Fruit fly (Drosophila melanogaster) whole organism, embryonic: ENCODE results near the gene CG15725.

ENCODE experiments used
- C15 ChIP-seq: fragments of 200-800 bp; sonication (Bioruptor generic); IDR thresholded peaks from 3 replicates; pipeline ENCODE4 v1.3.6; 2022; ENCODE audit warnings: missing biosample characterization, missing genetic modification characterization
- CG10431 ChIP-seq: fragments of 200-800 bp; sonication (Bioruptor generic); optimal IDR thresholded peaks from 3 replicates; lab custom pipeline; 2018; ENCODE audit warnings: missing biosample characterization, mild to moderate bottlenecking, missing genetic modification characterization
- CG11504 ChIP-seq: fragments of 200-800 bp; sonication (Bioruptor generic); optimal IDR thresholded peaks from 3 replicates; lab custom pipeline; 2019; ENCODE audit warnings: missing biosample characterization, mild to moderate bottlenecking, missing genetic modification characterization, moderate library complexity
- CG13424 ChIP-seq: fragments of 200-800 bp; sonication (Bioruptor generic); optimal IDR thresholded peaks from 2 replicates; lab custom pipeline; 2019; ENCODE audit warnings: missing biosample characterization, mild to moderate bottlenecking, missing genetic modification characterization, moderate library complexity
- CG15011 ChIP-seq: fragments of 200-800 bp; sonication (Bioruptor generic); optimal IDR thresholded peaks from 3 replicates; lab custom pipeline; 2018; ENCODE audit warnings: missing biosample characterization, mild to moderate bottlenecking, missing genetic modification characterization
- CG15073 ChIP-seq: fragments of 200-800 bp; sonication (Bioruptor generic); optimal IDR thresholded peaks from 2 replicates; lab custom pipeline; 2016; ENCODE audit warnings: missing biosample characterization, missing genetic modification characterization
- CG1529 ChIP-seq: fragments of 200-800 bp; sonication (Bioruptor generic); optimal IDR thresholded peaks from 3 replicates; lab custom pipeline; 2018; ENCODE audit warnings: missing biosample characterization, missing genetic modification characterization
- CG16779 ChIP-seq: fragments of 200-800 bp; sonication (Bioruptor generic); IDR thresholded peaks from 2 replicates; pipeline ENCODE4 v1.3.6; 2022; ENCODE audit warnings: missing biosample characterization, missing genetic modification characterization
- CG16815 ChIP-seq: fragments of 200-800 bp; sonication (Bioruptor generic); optimal IDR thresholded peaks from 3 replicates; lab custom pipeline; 2017; ENCODE audit warnings: missing biosample characterization, mild to moderate bottlenecking, missing genetic modification characterization
- CG17186 ChIP-seq: fragments of 200-800 bp; sonication (Bioruptor generic); optimal IDR thresholded peaks from 3 replicates; lab custom pipeline; 2017; ENCODE audit warnings: missing biosample characterization, missing genetic modification reagents, missing genetic modification characterization
- CG17359 ChIP-seq: fragments of 200-800 bp; sonication (Bioruptor generic); optimal IDR thresholded peaks from 3 replicates; lab custom pipeline; 2018; ENCODE audit warnings: missing biosample characterization, mild to moderate bottlenecking, missing genetic modification characterization, moderate library complexity
- CG30431 ChIP-seq: fragments of 200-800 bp; sonication (Bioruptor generic); optimal IDR thresholded peaks from 2 replicates; lab custom pipeline; 2017; ENCODE audit warnings: missing biosample characterization, missing genetic modification characterization
- CG34422 ChIP-seq: fragments of 200-800 bp; sonication (Bioruptor generic); IDR thresholded peaks from 3 replicates; pipeline ENCODE4 v1.3.6; 2022; ENCODE audit warnings: missing biosample characterization, missing genetic modification characterization
- CG3726 ChIP-seq: fragments of 200-800 bp; sonication (Bioruptor generic); IDR thresholded peaks from 3 replicates; pipeline ENCODE4, ENCODE4 v1.3.6; 2022; ENCODE audit warnings: missing biosample characterization, missing genetic modification characterization
- CG3838 ChIP-seq: fragments of 200-800 bp; sonication (Bioruptor generic); optimal IDR thresholded peaks from 3 replicates; lab custom pipeline; 2016; ENCODE audit warnings: missing biosample characterization, missing genetic modification characterization
- CG43689 ChIP-seq: fragments of 200-800 bp; sonication (Bioruptor generic); IDR thresholded peaks from 2 replicates; pipeline ENCODE4 v1.3.6; 2022; ENCODE audit warnings: missing biosample characterization, missing genetic modification characterization
- CG4424 ChIP-seq: fragments of 200-800 bp; sonication (Bioruptor generic); optimal IDR thresholded peaks from 3 replicates; lab custom pipeline; 2016; ENCODE audit warnings: missing biosample characterization, missing genetic modification characterization
- CG4617 ChIP-seq: fragments of 200-800 bp; sonication (Bioruptor generic); optimal IDR thresholded peaks from 3 replicates; lab custom pipeline; 2016; ENCODE audit warnings: missing biosample characterization, missing genetic modification characterization, borderline replicate concordance
- CG5953 ChIP-seq: fragments of 200-800 bp; sonication (Bioruptor generic); IDR thresholded peaks from 2 replicates; pipeline ENCODE4 v1.3.6; 2022; ENCODE audit warnings: missing biosample characterization, missing genetic modification characterization
- CG6689 ChIP-seq: fragments of 200-800 bp; sonication (Bioruptor generic); IDR thresholded peaks from 2 replicates; pipeline ENCODE4 v1.3.6; 2022; ENCODE audit warnings: missing biosample characterization, missing genetic modification characterization
- CG8290 ChIP-seq, 3 experiments: fragments of 200-800 bp; sonication (Bioruptor generic); optimal IDR thresholded peaks; 2 replicates each; lab custom pipeline; 2016 to 2019; ENCODE audit warnings: missing biosample characterization in 3 of 3, missing genetic modification characterization in 3 of 3, mild to moderate bottlenecking in 2 of 3, moderate library complexity in 1 of 3
- CG9797 ChIP-seq: fragments of 200-800 bp; sonication (Bioruptor generic); optimal IDR thresholded peaks from 3 replicates; lab custom pipeline; 2018; ENCODE audit warnings: missing biosample characterization, mild to moderate bottlenecking, missing genetic modification characterization
- CG9932 ChIP-seq: fragments of 200-800 bp; sonication (Bioruptor generic); IDR thresholded peaks from 2 replicates; pipeline ENCODE4 v1.3.6; 2022; ENCODE audit warnings: missing biosample characterization, missing genetic modification characterization
- Dek ChIP-seq: fragments of 200-800 bp; sonication (Bioruptor generic); optimal IDR thresholded peaks from 3 replicates; lab custom pipeline; 2019; ENCODE audit warnings: missing biosample characterization, mild to moderate bottlenecking, missing genetic modification characterization, moderate library complexity
- Dip3 ChIP-seq: fragments of 200-800 bp; sonication (Bioruptor generic); optimal IDR thresholded peaks from 3 replicates; lab custom pipeline; 2016; ENCODE audit warnings: missing biosample characterization, missing genetic modification characterization
- Dll ChIP-seq: fragments of 200-800 bp; sonication (Bioruptor generic); IDR thresholded peaks from 4 replicates; pipeline ENCODE4 v1.3.6; 2022; ENCODE audit warnings: missing biosample characterization, missing genetic modification characterization; ENCODE audit not compliant: partially characterized antibody
- Dref ChIP-seq: fragments of 200-800 bp; sonication (Bioruptor generic); IDR thresholded peaks from 2 replicates; pipeline ENCODE4 v1.3.6; 2022; ENCODE audit warnings: missing biosample characterization, missing genetic modification characterization
- Myb ChIP-seq: fragments of 200-800 bp; sonication (Bioruptor generic); optimal IDR thresholded peaks from 2 replicates; lab custom pipeline; 2016; ENCODE audit warnings: missing biosample characterization, missing genetic modification characterization
- NC2α ChIP-seq: fragments of 200-800 bp; sonication (Bioruptor generic); optimal IDR thresholded peaks from 2 replicates; lab custom pipeline; 2016; ENCODE audit warnings: missing biosample characterization, missing genetic modification characterization
- Sox100B ChIP-seq: fragments of 200-800 bp; sonication (Bioruptor generic); optimal IDR thresholded peaks from 3 replicates; lab custom pipeline; 2018; ENCODE audit warnings: missing biosample characterization, mild to moderate bottlenecking, missing genetic modification characterization
- Ssrp ChIP-seq: fragments of 200-800 bp; sonication (Bioruptor generic); optimal IDR thresholded peaks from 2 replicates; lab custom pipeline; 2018; ENCODE audit warnings: missing biosample characterization, mild to moderate bottlenecking, missing genetic modification characterization, moderate library complexity
- Xbp1 ChIP-seq: fragments of 200-800 bp; sonication (Bioruptor generic); optimal IDR thresholded peaks from 3 replicates; lab custom pipeline; 2016; ENCODE audit warnings: missing biosample characterization, mild to moderate bottlenecking, missing genetic modification characterization
- ac ChIP-seq: fragments of 200-800 bp; sonication (Bioruptor generic); optimal IDR thresholded peaks from 3 replicates; lab custom pipeline; 2017; ENCODE audit warnings: missing biosample characterization, mild to moderate bottlenecking, missing genetic modification characterization
- chm ChIP-seq: fragments of 200-800 bp; sonication (Bioruptor generic); IDR thresholded peaks from 2 replicates; pipeline ENCODE4 v1.3.6; 2022; ENCODE audit warnings: missing biosample characterization, missing genetic modification characterization
- crol ChIP-seq: fragments of 200-800 bp; sonication (Bioruptor generic); IDR thresholded peaks from 2 replicates; pipeline ENCODE4 v1.3.6; 2022; ENCODE audit warnings: missing biosample characterization, missing genetic modification characterization
- crp ChIP-seq, 2 experiments: fragments of 200-800 bp; sonication (Bioruptor generic); optimal IDR thresholded peaks; 2 replicates in 1 of 2; 3 replicates in 1 of 2; lab custom pipeline; 2017; ENCODE audit warnings: missing biosample characterization in 2 of 2, missing genetic modification characterization in 2 of 2, mild to moderate bottlenecking in 1 of 2, moderate library complexity in 1 of 2
- danr ChIP-seq: fragments of 200-800 bp; sonication (Bioruptor generic); IDR thresholded peaks from 2 replicates; pipeline ENCODE4 v1.3.6; 2022; ENCODE audit warnings: missing biosample characterization, missing genetic modification characterization
- fru ChIP-seq: fragments of >200 bp; optimal IDR thresholded peaks from 2 replicates; lab custom pipeline; 2017
- grau ChIP-seq: fragments of 200-800 bp; optimal IDR thresholded peaks from 3 replicates; lab custom pipeline; 2019; ENCODE audit warnings: missing biosample characterization, mild to moderate bottlenecking, missing genetic modification characterization, moderate library complexity
- h ChIP-seq: fragments of >200 bp; optimal IDR thresholded peaks from 2 replicates; lab custom pipeline; 2017
- hth ChIP-seq: fragments of >200 bp; optimal IDR thresholded peaks from 2 replicates; lab custom pipeline; 2017; ENCODE audit warnings: inconsistent platforms
- jumu ChIP-seq: fragments of 200-800 bp; sonication (Bioruptor generic); optimal IDR thresholded peaks from 3 replicates; lab custom pipeline; 2016; ENCODE audit warnings: missing biosample characterization, missing genetic modification characterization
- mld ChIP-seq: fragments of 200-800 bp; sonication (Bioruptor generic); IDR thresholded peaks from 3 replicates; pipeline ENCODE4 v1.3.6; 2022; ENCODE audit warnings: missing biosample characterization, missing genetic modification characterization; ENCODE audit not compliant: partially characterized antibody
- sens ChIP-seq: fragments of 200-800 bp; sonication (Bioruptor generic); peaks from one replicate; lab custom pipeline; 2016; ENCODE audit warnings: missing biosample characterization, missing genetic modification characterization
- seq ChIP-seq: fragments of 200-800 bp; sonication (Bioruptor generic); IDR thresholded peaks from 2 replicates; pipeline ENCODE4 v1.3.6; 2022; ENCODE audit warnings: missing biosample characterization, missing genetic modification characterization
- shn ChIP-seq: fragments of 200-800 bp; sonication (Bioruptor generic); optimal IDR thresholded peaks from 3 replicates; lab custom pipeline; 2016; ENCODE audit warnings: missing biosample characterization, missing genetic modification characterization
- sisA ChIP-seq: fragments of 200-800 bp; sonication (Bioruptor generic); IDR thresholded peaks from 2 replicates; pipeline ENCODE4 v1.3.6; 2022; ENCODE audit warnings: missing biosample characterization, missing genetic modification characterization
- so ChIP-seq: fragments of 200-800 bp; sonication (Bioruptor generic); IDR thresholded peaks from 3 replicates; pipeline ENCODE4 v1.3.6; 2022; ENCODE audit warnings: missing biosample characterization, missing genetic modification characterization
- trh ChIP-seq: fragments of 200-800 bp; sonication (Bioruptor generic); optimal IDR thresholded peaks from 2 replicates; lab custom pipeline; 2016; ENCODE audit warnings: missing biosample characterization, missing genetic modification characterization
- usp ChIP-seq: fragments of >200 bp; optimal IDR thresholded peaks from 2 replicates; lab custom pipeline; 2017; ENCODE audit warnings: missing biosample characterization, missing genetic modification characterization
- yki ChIP-seq: fragments of >200 bp; optimal IDR thresholded peaks from 3 replicates; lab custom pipeline; 2018

The CG15725 gene

DNA sequence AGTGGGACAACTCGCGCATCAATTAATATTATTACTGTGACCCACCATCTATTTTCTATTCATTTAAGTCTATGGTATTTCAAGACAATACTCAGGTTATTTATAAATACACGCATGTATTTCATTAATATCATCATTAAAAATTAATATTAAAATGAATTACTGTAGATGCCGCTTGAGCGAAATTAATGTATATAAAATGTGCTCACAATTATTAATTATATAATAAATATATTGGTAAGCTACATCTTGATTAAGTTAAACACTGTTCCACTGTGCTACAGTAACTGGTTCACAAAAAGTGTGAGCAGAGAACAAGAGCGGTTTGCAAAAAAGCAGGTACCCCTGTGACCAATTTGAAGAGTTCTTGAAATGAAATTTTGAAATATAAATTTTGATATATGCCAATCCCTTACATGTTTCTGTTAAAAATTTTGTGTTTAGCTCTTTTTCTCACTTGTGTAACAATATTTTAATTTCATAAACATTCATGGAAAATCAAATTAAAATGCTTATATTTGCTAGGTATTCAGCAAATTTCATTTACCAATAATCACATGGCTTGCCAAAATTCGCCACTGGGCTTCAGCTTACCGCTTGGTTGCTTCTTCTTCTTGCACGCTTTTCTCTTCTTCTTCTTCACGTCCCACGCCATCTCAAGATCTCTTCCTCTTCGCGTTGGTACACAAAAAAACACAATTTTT, 45.4 kb downstream of the CG15725 start (continued):
- TF ChIP-seq CG13424 (tag; lab: Kevin White, UChicago): peak; percentile 100
- TF ChIP-seq sisA: peak; percentile 100
- peak; percentile 54 for TF ChIP-seq Dref (GFP tag; lab: Robert Waterston, UW)
- peak; percentile 74 for TF ChIP-seq CG9797 (GFP tag; lab: Kevin White, UChicago)
- TF ChIP-seq CG15011: peak; percentile 100
- no peak for TF ChIP-seq hth
- peak; percentile 99 for TF ChIP-seq Xbp1 (GFP tag; lab: Kevin White, UChicago)
- TF ChIP-seq NC2α (GFP tag; lab: Kevin White, UChicago): peak; percentile 99
- peak; percentile 96 for TF ChIP-seq ac (GFP tag; lab: Kevin White, UChicago)
- no peak for TF ChIP-seq yki (lab: Kevin White, UChicago)
- TF ChIP-seq fru: no peak
- peak; percentile 100 for TF ChIP-seq CG1529 (GFP tag; lab: Kevin White, UChicago)
- peak; percentile 97 for TF ChIP-seq Myb (GFP tag; lab: Kevin White, UChicago)
- no peak for TF ChIP-seq h (lab: Kevin White, UChicago)
- peak; percentile 99 for TF ChIP-seq jumu
- TF ChIP-seq Dip3 (GFP tag; lab: Kevin White, UChicago): peak; percentile 100
- TF ChIP-seq CG17359: peak; percentile 100
- TF ChIP-seq CG10431 (GFP tag; lab: Kevin White, UChicago): peak; percentile 98
- peak; percentile 100 for TF ChIP-seq shn (GFP tag; lab: Kevin White, UChicago)
- peak; percentile 99 for TF ChIP-seq CG3726 (GFP tag; lab: Robert Waterston, UW)
- TF ChIP-seq C15: peak; percentile 99
- TF ChIP-seq seq: peak; percentile 100
- peak; percentile 99 for TF ChIP-seq CG30431 (GFP tag; lab: Kevin White, UChicago)
- TF ChIP-seq CG4424 (GFP tag; lab: Kevin White, UChicago): peak; percentile 100
- peak; percentile 74 for TF ChIP-seq crol (GFP tag; lab: Robert Waterston, UW)
- TF ChIP-seq CG16779 (GFP tag; lab: Robert Waterston, UW): peak; percentile 99
- peak; percentile 100 for TF ChIP-seq sens (GFP tag; lab: Kevin White, UChicago)
- TF ChIP-seq mld (GFP tag; lab: Robert Waterston, UW): peak; percentile 42; the same call in 1 of the 3 replicates
- peak; percentile 99 for TF ChIP-seq CG6689 (GFP tag; lab: Robert Waterston, UW)
- TF ChIP-seq CG15073: peak; percentile 93
- peak; percentile 45; the same call in 1 of the 4 replicates for TF ChIP-seq Dll (GFP tag; lab: Robert Waterston, UW)
- peak; percentile 100 for TF ChIP-seq CG34422
- TF ChIP-seq CG9932 (GFP tag; lab: Robert Waterston, UW): peak; percentile 100
- TF ChIP-seq CG16815 (GFP tag; lab: Kevin White, UChicago): peak; percentile 99
- peak; percentile 100 for TF ChIP-seq grau (tag; lab: Kevin White, UChicago)
- peak; percentile 100 for TF ChIP-seq CG43689
- TF ChIP-seq crp (GFP tag; optimal IDR thresholded peaks at IDR 0.05; lab: Kevin White, UChicago): peak; percentile 41 to 81
- TF ChIP-seq trh (GFP tag; lab: Kevin White, UChicago): peak; percentile 99
- peak; percentile 100 for TF ChIP-seq CG4617
- TF ChIP-seq so (GFP tag; lab: Robert Waterston, UW): peak; percentile 100
- TF ChIP-seq CG17186 (GFP tag; lab: Kevin White, UChicago): peak; percentile 96
- TF ChIP-seq CG11504 (tag; lab: Kevin White, UChicago): peak; percentile 99
- peak; percentile 100 for TF ChIP-seq Sox100B (GFP tag; lab: Kevin White, UChicago)
- TF ChIP-seq Ssrp (tag; lab: Kevin White, UChicago): peak; percentile 100
- peak; percentile 98 for TF ChIP-seq chm (GFP tag; lab: Robert Waterston, UW)
- TF ChIP-seq usp (GFP tag; lab: Kevin White, UChicago): no peak
- TF ChIP-seq CG8290 (GFP tag; optimal IDR thresholded peaks at IDR 0.05; lab: Kevin White, UChicago): peak; percentile 94
- peak; percentile 93 to 99 for TF ChIP-seq CG8290 (tag; optimal IDR thresholded peaks at IDR 0.05; lab: Kevin White, UChicago)
- peak; percentile 100 for TF ChIP-seq Dek (tag; lab: Kevin White, UChicago)
- TF ChIP-seq CG5953 (GFP tag; lab: Robert Waterston, UW): peak; percentile 99
- TF ChIP-seq CG3838: peak; percentile 99
- TF ChIP-seq danr (GFP tag; lab: Robert Waterston, UW): peak; percentile 99
